Fruit fly (Drosophila melanogaster): ENCODE data around the gene RhoBTB.
A peak's percentile ranks its signal among the peaks of the same experiment; 100 is the strongest.

dm6 chr3L:20349333-20349924, 26.6 kb upstream of the RhoBTB start:
- TF ChIP-seq fkh (GFP tag; optimal IDR thresholded peaks at IDR 0.05) (no peak), CG10631 (GFP tag; optimal IDR thresholded peaks at IDR 0.05) (no peak), dac (GFP tag; optimal IDR thresholded peaks at IDR 0.05) (no peak), salr (GFP tag; optimal IDR thresholded peaks at IDR 0.05) (no peak), CG8632 (GFP tag; optimal IDR thresholded peaks at IDR 0.05) (no peak), CG3919 (GFP tag; optimal IDR thresholded peaks at IDR 0.05) (no peak), svp (GFP tag) (peak; percentile 89), CG15336 (GFP tag; IDR thresholded peaks at IDR 0.05) (peak; percentile 22; the same call in 1 of the 2 replicates), Gug (GFP tag; IDR thresholded peaks at IDR 0.05) (no peak), Eip93F (GFP tag; optimal IDR thresholded peaks at IDR 0.05) (no peak), Eip75B (GFP tag; optimal IDR thresholded peaks at IDR 0.05) (peak; percentile 13), CG11294 (GFP tag; IDR thresholded peaks at IDR 0.05) (no peak), esn (GFP tag; optimal IDR thresholded peaks at IDR 0.05) (no peak), Ets96B (tag; optimal IDR thresholded peaks at IDR 0.05) (no peak)
